Worm (Caenorhabditis elegans): ENCODE data around the gene F53H1.3.

DNA sequence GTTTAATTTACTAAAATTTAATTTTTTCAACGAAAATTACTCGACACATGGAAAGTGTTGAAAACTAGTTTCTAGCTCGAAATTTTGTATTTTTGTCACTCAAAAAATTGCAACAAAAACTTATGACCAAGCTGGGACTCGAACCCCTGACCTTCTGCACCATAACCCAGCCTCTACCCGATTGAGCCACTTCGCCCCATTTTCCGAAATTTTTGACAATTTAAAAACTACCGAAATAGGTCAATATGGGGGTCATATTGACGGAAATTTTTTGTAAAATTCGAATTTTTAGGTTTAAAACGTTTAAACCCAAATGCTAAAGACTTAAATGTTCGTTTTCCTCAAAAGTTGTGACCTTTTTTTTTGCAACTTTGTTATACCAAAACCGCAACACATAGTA is 56.5 kb downstream of the F53H1.3 start:
- TF ChIP-seq fkh-10 (GFP tag; optimal IDR thresholded peaks at IDR 0.05) (no peak), ama-1 (optimal IDR thresholded peaks at IDR 0.05) (no peak), ets-4 (tag; optimal IDR thresholded peaks at IDR 0.05) (no peak)

All from whole organism, late embryonic.